Worm (Caenorhabditis elegans): ENCODE data around the gene epg-5.

DNA sequence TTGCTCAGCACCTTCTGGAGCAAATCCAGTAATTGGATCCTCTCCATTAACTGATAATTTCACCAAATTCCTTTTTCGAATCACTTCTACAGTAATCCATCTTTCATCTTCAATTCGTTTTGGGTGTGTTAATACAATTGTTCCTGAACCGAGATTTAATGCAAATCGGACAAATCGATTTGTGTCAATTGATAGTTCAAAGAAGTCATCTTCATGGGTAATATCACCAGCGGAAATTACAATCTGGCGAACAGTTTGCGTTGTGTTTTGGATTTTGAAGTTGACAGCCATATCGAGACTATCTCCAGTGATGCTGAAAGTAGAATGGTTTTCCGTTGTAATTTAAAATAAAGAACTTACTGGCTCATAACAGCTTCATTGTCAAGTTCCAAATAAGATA lies 28.7 kb upstream of the epg-5 start:
- TF ChIP-seq snpc-4 (tag; optimal IDR thresholded peaks at IDR 0.05), result no peak
- TF ChIP-seq Y105C5A.15 (GFP tag; IDR thresholded peaks at IDR 0.05), result no peak
- no peak for TF ChIP-seq lin-39 (tag; optimal IDR thresholded peaks at IDR 0.05)
- no peak for TF ChIP-seq hif-1 (tag; optimal IDR thresholded peaks at IDR 0.05)
- no peak for TF ChIP-seq ztf-11 (tag; optimal IDR thresholded peaks at IDR 0.05)
- TF ChIP-seq madf-9 (GFP tag; conservative IDR thresholded peaks at IDR 0.05), result no peak
- no peak for TF ChIP-seq nhr-77 (tag; optimal IDR thresholded peaks at IDR 0.05)
- no peak for TF ChIP-seq nhr-237 (tag; optimal IDR thresholded peaks at IDR 0.05)
- no peak for TF ChIP-seq ceh-82 (tag; optimal IDR thresholded peaks at IDR 0.05)
- TF ChIP-seq ceh-28 (tag; optimal IDR thresholded peaks at IDR 0.05), result no peak
- no peak for TF ChIP-seq lin-29 (GFP tag; IDR thresholded peaks at IDR 0.05)
- TF ChIP-seq ceh-44 (GFP tag; IDR thresholded peaks at IDR 0.05), result no peak

All from whole organism, L4 larva.